Worm (Caenorhabditis elegans) whole organism, young adult: ENCODE measurements around the gene M02A10.1.

Source experiments
- aptf-3 ChIP-seq: fragments of 200-800 bp; sonication (Bioruptor generic); IDR thresholded peaks from 2 replicates; pipeline ENCODE4 v1.3.6; 2022; ENCODE audit warnings: missing genetic modification characterization, missing compliant biosample characterization
- him-1 ChIP-seq: sonication (generic microtip); optimal IDR thresholded peaks from 2 replicates; lab custom pipeline; 2016; ENCODE audit warnings: missing genotype, missing genetic modification reagents, missing genetic modification characterization, missing compliant biosample characterization
- hmg-20 ChIP-seq: fragments of 200-800 bp; sonication (Bioruptor generic); IDR thresholded peaks from 2 replicates; pipeline ENCODE4 v1.3.6; 2022; ENCODE audit warnings: missing genetic modification reagents, missing genetic modification characterization, missing compliant biosample characterization
- snpc-1.3 ChIP-seq: sonication (generic microtip); optimal IDR thresholded peaks from 2 replicates; lab custom pipeline; 2017; ENCODE audit warnings: missing genetic modification characterization, mild to moderate bottlenecking, missing compliant biosample characterization, antibody characterized with exemption, moderate library complexity, missing genotype, missing genetic modification reagents; ENCODE audit not compliant: insufficient read depth
- snpc-4 ChIP-seq, 5 experiments: fragments of 150-350 bp in 1 of 5; sonication (generic microtip) in 4 of 5; optimal IDR thresholded peaks; 2 replicates each; lab custom pipeline; 2014 to 2018; ENCODE audit warnings: missing genetic modification characterization in 5 of 5, missing biosample characterization in 3 of 5, antibody characterized with exemption in 2 of 5, mild to moderate bottlenecking in 2 of 5, missing compliant biosample characterization in 2 of 5, missing genotype in 2 of 5, moderate library complexity in 2 of 5, missing genetic modification reagents in 1 of 5
- tlf-1 ChIP-seq: fragments of 200-800 bp; sonication (Bioruptor generic); optimal IDR thresholded peaks from 2 replicates; lab custom pipeline; 2018; ENCODE audit warnings: mild to moderate bottlenecking, missing genetic modification characterization, missing compliant biosample characterization
- zfh-2 ChIP-seq: fragments of 200-800 bp; sonication (Bioruptor generic); conservative IDR thresholded peaks from 2 replicates; pipeline ENCODE4 v1.3.6; 2022; ENCODE audit warnings: missing genetic modification reagents, missing genetic modification characterization, missing compliant biosample characterization

- TF ChIP-seq him-1 (tag; lab: Kevin White, UChicago) (no peak), snpc-4 (GFP tag; optimal IDR thresholded peaks at IDR 0.05; lab: Kevin White, UChicago) (no peak), snpc-4 (tag; optimal IDR thresholded peaks at IDR 0.05; lab: Kevin White, UChicago) (no peak), snpc-1.3 (tag; lab: Kevin White, UChicago) (no peak), zfh-2 (GFP tag; lab: Robert Waterston, UW) (no peak), tlf-1 (GFP tag; lab: Kevin White, UChicago) (no peak), hmg-20 (GFP tag; lab: Robert Waterston, UW) (no peak), aptf-3 (GFP tag; lab: Robert Waterston, UW) (no peak)
Observed at ce11 chrX:691613-692012, 15.0 kb upstream of the M02A10.1 start, which contains the start of gene ncam-1.
